Worm (Caenorhabditis elegans) whole organism, midembryonic: ENCODE data around the gene hpo-28.

ENCODE experiments used
- T22C8.4 ChIP-seq: fragments of 200-800 bp; sonication (Bioruptor generic); IDR thresholded peaks from 2 replicates; pipeline ENCODE4 v1.3.6; 2022; ENCODE audit warnings: missing genetic modification characterization, missing compliant biosample characterization
- cog-1 ChIP-seq: sonication (generic microtip); optimal IDR thresholded peaks from 2 replicates; lab custom pipeline; 2016; ENCODE audit warnings: missing genetic modification characterization, missing compliant biosample characterization
- flt-1 ChIP-seq: fragments of 200-800 bp; sonication (Bioruptor generic); IDR thresholded peaks from 2 replicates; pipeline ENCODE4 v1.3.6; 2022; ENCODE audit warnings: missing genetic modification characterization, missing compliant biosample characterization
- klf-2 ChIP-seq: fragments of 200-800 bp; sonication (Bioruptor generic); conservative IDR thresholded peaks from 2 replicates; pipeline ENCODE4 v1.3.6; 2022; ENCODE audit warnings: missing genetic modification reagents, missing genetic modification characterization, missing compliant biosample characterization
- med-1 ChIP-seq: sonication (generic microtip); optimal IDR thresholded peaks from 2 replicates; lab custom pipeline; 2017; ENCODE audit warnings: missing genetic modification characterization, mild to moderate bottlenecking, missing compliant biosample characterization, antibody characterized with exemption, missing genetic modification reagents; ENCODE audit not compliant: insufficient read depth
- ref-1 ChIP-seq: fragments of 200-800 bp; sonication (Bioruptor generic); conservative IDR thresholded peaks from 2 replicates; pipeline ENCODE4 v1.3.6; 2022; ENCODE audit warnings: missing genetic modification reagents, missing genetic modification characterization, missing compliant biosample characterization
- tab-1 ChIP-seq: fragments of 200-800 bp; sonication (Bioruptor generic); IDR thresholded peaks from 2 replicates; pipeline ENCODE4 v1.3.6; 2022; ENCODE audit warnings: missing genetic modification characterization, missing compliant biosample characterization
- ztf-23 ChIP-seq: fragments of 200-800 bp; sonication (Bioruptor generic); IDR thresholded peaks from 2 replicates; pipeline ENCODE4 v1.3.6; 2022; ENCODE audit warnings: missing genetic modification reagents, missing genetic modification characterization, missing compliant biosample characterization
- ztf-29 ChIP-seq: fragments of 200-800 bp; sonication (Bioruptor generic); IDR thresholded peaks from 2 replicates; pipeline ENCODE4 v1.3.6; 2022; ENCODE audit warnings: missing genetic modification reagents, missing genetic modification characterization, missing compliant biosample characterization

The hpo-28 gene

DNA sequence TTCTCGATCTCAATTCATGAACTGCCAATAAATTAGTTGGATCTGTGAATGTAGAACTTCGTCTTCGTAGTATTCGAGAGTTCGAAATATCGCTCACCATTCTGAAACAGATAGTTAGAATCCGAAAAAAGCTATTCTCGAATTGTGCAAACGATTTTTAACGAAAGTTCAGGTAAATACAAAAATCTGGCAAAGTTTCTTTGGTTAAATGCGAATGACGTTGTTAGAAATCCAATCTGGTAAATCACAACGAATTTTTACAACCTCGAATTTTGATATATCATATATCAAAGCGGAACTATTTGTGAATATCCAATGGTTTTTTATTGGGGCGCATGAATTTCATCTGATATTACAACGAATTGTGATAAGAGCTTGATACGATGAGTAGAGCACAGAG lies at the start of gene hpo-28:
Gene hpo-28, minus strand, starts transcription at position 101 of the 400 bp plus-strand sequence.
- no peak for TF ChIP-seq ref-1 (GFP tag; lab: Robert Waterston, UW)
- TF ChIP-seq tab-1 (GFP tag; lab: Robert Waterston, UW): no peak
- TF ChIP-seq med-1: no peak
- TF ChIP-seq flt-1 (GFP tag; lab: Robert Waterston, UW): no peak
- no peak for TF ChIP-seq klf-2 (GFP tag; lab: Robert Waterston, UW)
- TF ChIP-seq ztf-23 (GFP tag; lab: Robert Waterston, UW): no peak

- TF ChIP-seq ref-1 (GFP tag; lab: Robert Waterston, UW): no peak
- TF ChIP-seq cog-1 (tag; lab: Kevin White, UChicago): no peak
- no peak for TF ChIP-seq tab-1 (GFP tag; lab: Robert Waterston, UW)
- TF ChIP-seq med-1: no peak
- TF ChIP-seq flt-1 (GFP tag; lab: Robert Waterston, UW): no peak
- no peak for TF ChIP-seq T22C8.4 (GFP tag; lab: Robert Waterston, UW)
- TF ChIP-seq klf-2 (GFP tag; lab: Robert Waterston, UW): no peak
- no peak for TF ChIP-seq ztf-29
- TF ChIP-seq ztf-23 (GFP tag; lab: Robert Waterston, UW): no peak
These were observed 49.5 kb upstream of the hpo-28 start for ce11 chrIII:5758519-5759099.

ce11 chrIII:5757492-5758045 lies 48.4 kb upstream of the hpo-28 start:
- no peak for TF ChIP-seq ref-1 (GFP tag; lab: Robert Waterston, UW)
- TF ChIP-seq cog-1 (tag; lab: Kevin White, UChicago): no peak
- TF ChIP-seq ztf-23 (GFP tag; lab: Robert Waterston, UW): no peak
- no peak for TF ChIP-seq ztf-29
- TF ChIP-seq T22C8.4 (GFP tag; lab: Robert Waterston, UW): no peak
- TF ChIP-seq tab-1 (GFP tag; lab: Robert Waterston, UW): no peak
- TF ChIP-seq med-1: no peak
- TF ChIP-seq klf-2 (GFP tag; lab: Robert Waterston, UW): no peak
- no peak for TF ChIP-seq flt-1 (GFP tag; lab: Robert Waterston, UW)

ce11 chrIII:5755204-5755603 lies 46.1 kb upstream of the hpo-28 start, which contains the start of gene ida-1:
Gene ida-1, plus strand, starts transcription at chrIII:5755539.
- TF ChIP-seq T22C8.4 (GFP tag; lab: Robert Waterston, UW) (peak; percentile 32; the same call in 1 of the 2 replicates), cog-1 (tag; lab: Kevin White, UChicago) (no peak)

ce11 chrIII:5750503-5750902 lies 41.4 kb upstream of the hpo-28 start:
- TF ChIP-seq ztf-23 (GFP tag; lab: Robert Waterston, UW) (no peak), flt-1 (GFP tag; lab: Robert Waterston, UW) (no peak), cog-1 (tag; lab: Kevin White, UChicago) (no peak), klf-2 (GFP tag; lab: Robert Waterston, UW) (no peak), ref-1 (GFP tag; lab: Robert Waterston, UW) (no peak), ztf-29 (no peak), T22C8.4 (GFP tag; lab: Robert Waterston, UW) (no peak), tab-1 (GFP tag; lab: Robert Waterston, UW) (no peak), med-1 (no peak)

DNA sequence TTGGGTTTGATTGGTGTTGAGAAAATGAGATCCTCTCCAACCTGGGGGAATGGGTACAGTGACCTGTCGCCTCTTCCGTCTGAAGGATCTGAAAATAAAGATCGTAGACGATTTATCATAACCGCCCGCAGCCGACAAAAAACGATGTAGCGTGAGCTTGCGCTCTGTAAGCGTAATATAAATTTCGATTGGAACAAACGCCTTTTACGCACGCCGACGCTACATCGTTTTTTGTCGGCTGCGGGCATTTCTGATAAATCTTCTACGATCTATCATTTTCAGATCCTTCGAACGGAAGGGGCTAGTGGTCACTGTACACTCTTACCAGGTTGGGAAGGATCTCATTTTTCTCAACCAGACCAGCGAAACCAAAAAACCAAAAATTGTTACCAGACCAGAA lies 39.2 kb upstream of the hpo-28 start:
- TF ChIP-seq tab-1 (GFP tag; lab: Robert Waterston, UW) (no peak), klf-2 (GFP tag; lab: Robert Waterston, UW) (no peak), ref-1 (GFP tag; lab: Robert Waterston, UW) (no peak), med-1 (no peak), T22C8.4 (GFP tag; lab: Robert Waterston, UW) (no peak), ztf-23 (GFP tag; lab: Robert Waterston, UW) (no peak), flt-1 (GFP tag; lab: Robert Waterston, UW) (no peak), ztf-29 (no peak), cog-1 (tag; lab: Kevin White, UChicago) (no peak)

ce11 chrIII:5747185-5747584 lies 38.1 kb upstream of the hpo-28 start, which contains the start of gene B0244.4:
Gene B0244.4, plus strand, starts transcription at chrIII:5747485.
- TF ChIP-seq ref-1 (GFP tag; lab: Robert Waterston, UW): no peak
- no peak for TF ChIP-seq T22C8.4 (GFP tag; lab: Robert Waterston, UW)
- no peak for TF ChIP-seq tab-1 (GFP tag; lab: Robert Waterston, UW)
- no peak for TF ChIP-seq ztf-23 (GFP tag; lab: Robert Waterston, UW)
- no peak for TF ChIP-seq flt-1 (GFP tag; lab: Robert Waterston, UW)
- no peak for TF ChIP-seq ztf-29
- no peak for TF ChIP-seq klf-2 (GFP tag; lab: Robert Waterston, UW)
- no peak for TF ChIP-seq cog-1 (tag; lab: Kevin White, UChicago)

ce11 chrIII:5744579-5744978 lies 35.5 kb upstream of the hpo-28 start, which contains the start of gene B0244.5:
Gene B0244.5, plus strand, starts transcription at chrIII:5744879.
- TF ChIP-seq klf-2 (GFP tag; lab: Robert Waterston, UW) (no peak), ztf-29 (no peak)

ce11 chrIII:5743084-5743483 lies 34.0 kb upstream of the hpo-28 start, which contains the start of gene B0244.15:
Gene B0244.15, plus strand, starts transcription at chrIII:5743384.
- TF ChIP-seq tab-1 (GFP tag; lab: Robert Waterston, UW) (no peak), T22C8.4 (GFP tag; lab: Robert Waterston, UW) (no peak), cog-1 (tag; lab: Kevin White, UChicago) (no peak), flt-1 (GFP tag; lab: Robert Waterston, UW) (no peak)

DNA sequence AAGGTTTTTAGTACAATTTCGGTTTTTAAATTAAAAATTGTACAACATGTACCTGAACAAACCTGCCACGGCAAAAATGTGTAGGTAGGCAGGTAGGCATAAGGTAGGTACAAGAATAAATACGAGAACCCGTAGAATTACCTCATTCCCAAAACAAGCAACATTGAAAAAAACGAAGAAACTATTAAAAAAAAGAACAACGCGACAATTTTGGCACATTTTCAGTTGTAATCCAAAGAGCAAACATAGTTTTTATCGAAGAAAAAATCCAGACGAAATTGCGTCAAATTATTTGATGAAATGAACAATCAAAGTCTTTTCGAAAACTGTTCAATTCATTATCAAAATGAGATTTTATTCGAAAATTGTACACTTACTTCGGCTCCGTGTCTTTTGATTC lies 31.5 kb upstream of the hpo-28 start, which contains the start of gene B0244.16:
Gene B0244.16, plus strand, starts transcription at position 301 of the 400 bp plus-strand sequence.
- TF ChIP-seq ztf-23 (GFP tag; lab: Robert Waterston, UW): no peak
- TF ChIP-seq ref-1 (GFP tag; lab: Robert Waterston, UW): no peak
- TF ChIP-seq ztf-29: no peak
- no peak for TF ChIP-seq klf-2 (GFP tag; lab: Robert Waterston, UW)
- no peak for TF ChIP-seq med-1
